Fruit fly (Drosophila melanogaster): ENCODE measurements around the gene CG9389.

Gene CG9389

dm6 chr3L:21252525-21252924, 17.9 kb downstream of the CG9389 start (continued):
- TF ChIP-seq salr (GFP tag; optimal IDR thresholded peaks at IDR 0.05), result no peak
- no peak for TF ChIP-seq Ets96B (tag; optimal IDR thresholded peaks at IDR 0.05)
- 0 out of 3 replicates have a peak, but pooled peaks have one; percentile 8 for TF ChIP-seq CG8119 (GFP tag; IDR thresholded peaks at IDR 0.05)

- TF ChIP-seq CG10631 (GFP tag; optimal IDR thresholded peaks at IDR 0.05) (peak; percentile 59), Eip93F (GFP tag; optimal IDR thresholded peaks at IDR 0.05) (no peak), net (GFP tag; optimal IDR thresholded peaks at IDR 0.05) (peak; percentile 71), Ets21C (GFP tag; optimal IDR thresholded peaks at IDR 0.05) (peak; percentile 9), CG4318 (GFP tag; optimal IDR thresholded peaks at IDR 0.05) (peak; percentile 1), Eip75B (GFP tag; optimal IDR thresholded peaks at IDR 0.05) (peak; percentile 72), Hr4 (GFP tag; optimal IDR thresholded peaks at IDR 0.05) (peak; percentile 34), CG11902 (GFP tag; optimal IDR thresholded peaks at IDR 0.05) (peak; percentile 34), eg (GFP tag; IDR thresholded peaks at IDR 0.05) (0 out of 3 replicates have a peak, but pooled peaks have one; percentile 50), esn (GFP tag; optimal IDR thresholded peaks at IDR 0.05) (peak; percentile 56), dsx (GFP tag; optimal IDR thresholded peaks at IDR 0.05; ENCODE audit: poor library complexity, severe bottlenecking) (peak; percentile 95), CG32006 (GFP tag; optimal IDR thresholded peaks at IDR 0.05) (peak; percentile 58), CG7368 (GFP tag; optimal IDR thresholded peaks at IDR 0.05) (peak; percentile 59), Lpt (GFP tag; optimal IDR thresholded peaks at IDR 0.05) (peak; percentile 51), CG9139 (GFP tag; optimal IDR thresholded peaks at IDR 0.05) (peak; percentile 41), lz (GFP tag; optimal IDR thresholded peaks at IDR 0.05) (peak; percentile 44), dac (GFP tag; optimal IDR thresholded peaks at IDR 0.05) (peak; percentile 35), Ets96B (tag; optimal IDR thresholded peaks at IDR 0.05) (peak; percentile 71), fkh (GFP tag; optimal IDR thresholded peaks at IDR 0.05) (no peak), topi (GFP tag; optimal IDR thresholded peaks at IDR 0.05) (peak; percentile 60), CG3919 (GFP tag; optimal IDR thresholded peaks at IDR 0.05) (peak; percentile 72), cyc (GFP tag; optimal IDR thresholded peaks at IDR 0.05) (peak; percentile 51), Blimp-1 (GFP tag; optimal IDR thresholded peaks at IDR 0.05) (no peak), Sox14 (GFP tag; optimal IDR thresholded peaks at IDR 0.05) (peak; percentile 56), Met (GFP tag; optimal IDR thresholded peaks at IDR 0.05) (peak; percentile 50), CG3032 (tag; optimal IDR thresholded peaks at IDR 0.05) (peak; percentile 74), Gug (GFP tag; IDR thresholded peaks at IDR 0.05) (peak; percentile 54), fd59A (GFP tag; optimal IDR thresholded peaks at IDR 0.05) (peak; percentile 65), acj6 (GFP tag; optimal IDR thresholded peaks at IDR 0.05) (peak; percentile 61), OdsH (GFP tag; optimal IDR thresholded peaks at IDR 0.05) (peak; percentile 62), CG8319 (GFP tag; optimal IDR thresholded peaks at IDR 0.05) (peak; percentile 38), Eip78C (GFP tag) (peak; percentile 96), fd85E (GFP tag; optimal IDR thresholded peaks at IDR 0.05) (no peak), Hr39 (GFP tag; optimal IDR thresholded peaks at IDR 0.05) (peak; percentile 45), CG8632 (GFP tag; optimal IDR thresholded peaks at IDR 0.05) (peak; percentile 61), ss (GFP tag; optimal IDR thresholded peaks at IDR 0.05) (peak; percentile 60 to 85), CG31627 (GFP tag; optimal IDR thresholded peaks at IDR 0.05) (peak; percentile 40), CG6163 (GFP tag; IDR thresholded peaks at IDR 0.05) (peak; percentile 82), Sox15 (GFP tag; optimal IDR thresholded peaks at IDR 0.05) (peak; percentile 43), Smox (GFP tag; optimal IDR thresholded peaks at IDR 0.05) (peak; percentile 32), svp (GFP tag) (peak; percentile 61), achi (GFP tag; optimal IDR thresholded peaks at IDR 0.05) (peak; percentile 49), CG11294 (GFP tag; IDR thresholded peaks at IDR 0.05) (peak; percentile 20; the same call in 1 of the 2 replicates), CG6792 (GFP tag; optimal IDR thresholded peaks at IDR 0.05) (peak; percentile 49), CG10669 (GFP tag; optimal IDR thresholded peaks at IDR 0.05) (peak; percentile 70), spab (GFP tag; optimal IDR thresholded peaks at IDR 0.05) (peak; percentile 64), CG15336 (GFP tag; IDR thresholded peaks at IDR 0.05) (peak; percentile 69), CG34406 (GFP tag; optimal IDR thresholded peaks at IDR 0.05) (peak; percentile 50)
Measured at dm6 chr3L:21251381-21251780, 19.0 kb downstream of the CG9389 start.
